Fruit fly (Drosophila melanogaster): ENCODE results near the gene Ahcy.

Gene Ahcy

DNA sequence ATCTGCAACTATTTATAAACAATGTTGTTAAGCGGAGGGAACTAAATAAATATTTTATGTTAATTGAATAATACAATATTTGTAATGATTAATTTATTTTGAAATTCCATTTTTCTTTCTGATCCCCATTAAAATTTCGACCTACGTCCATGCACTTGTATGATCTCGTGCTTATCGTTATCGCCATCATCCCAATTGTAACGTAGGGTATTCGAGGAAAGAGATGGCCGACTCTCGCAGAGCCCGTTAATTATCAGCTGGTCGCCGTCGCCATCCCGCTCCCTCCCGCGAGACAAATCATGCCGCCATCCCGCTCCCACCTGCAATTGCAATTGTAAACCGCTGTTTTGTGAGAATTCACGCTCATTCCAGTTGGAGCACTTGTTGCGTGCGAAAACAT, 3.1 kb downstream of the Ahcy start, which contains the start of gene CG11655 (continued):
- no peak for TF ChIP-seq nerfin-2 (GFP tag; IDR thresholded peaks at IDR 0.05; ENCODE audit: partially characterized antibody)
- no peak for TF ChIP-seq pnt (GFP tag; optimal IDR thresholded peaks at IDR 0.05)
- TF ChIP-seq Drgx (GFP tag; IDR thresholded peaks at IDR 0.05), result peak; percentile 12; the same call in 1 of the 2 replicates
- no peak for TF ChIP-seq ato (GFP tag; IDR thresholded peaks at IDR 0.05; ENCODE audit: partially characterized antibody)
- TF ChIP-seq CG4707 (GFP tag; optimal IDR thresholded peaks at IDR 0.05), result no peak
- TF ChIP-seq CG16813 (GFP tag; IDR thresholded peaks at IDR 0.05; ENCODE audit: partially characterized antibody), result no peak
- no peak for TF ChIP-seq p53 (GFP tag; optimal IDR thresholded peaks at IDR 0.05)
- no peak for TF ChIP-seq sr (GFP tag; IDR thresholded peaks at IDR 0.05)
- no peak for TF ChIP-seq D19A (tag; optimal IDR thresholded peaks at IDR 0.05)
- peak; percentile 41; the same call in 1 of the 2 replicates for TF ChIP-seq sisA (GFP tag; IDR thresholded peaks at IDR 0.05)
- no peak for TF ChIP-seq CG6272 (GFP tag; IDR thresholded peaks at IDR 0.05)
- no peak for TF ChIP-seq yki (optimal IDR thresholded peaks at IDR 0.05)
- TF ChIP-seq psq (GFP tag; optimal IDR thresholded peaks at IDR 0.05), result no peak
- TF ChIP-seq shn (GFP tag; optimal IDR thresholded peaks at IDR 0.05), result no peak
- no peak for TF ChIP-seq CG14860 (GFP tag; IDR thresholded peaks at IDR 0.05; ENCODE audit: partially characterized antibody)
- no peak for TF ChIP-seq Camta (GFP tag; optimal IDR thresholded peaks at IDR 0.05)
- no peak for TF ChIP-seq pita (GFP tag; optimal IDR thresholded peaks at IDR 0.05)
- peak; percentile 9 for TF ChIP-seq dm (GFP tag; optimal IDR thresholded peaks at IDR 0.05)
- no peak for TF ChIP-seq Hmr (GFP tag; optimal IDR thresholded peaks at IDR 0.05)
- no peak for TF ChIP-seq aop (GFP tag; IDR thresholded peaks at IDR 0.05)
- TF ChIP-seq CG4282 (GFP tag; optimal IDR thresholded peaks at IDR 0.05), result no peak
- no peak for TF ChIP-seq Asciz (GFP tag; optimal IDR thresholded peaks at IDR 0.05)
- TF ChIP-seq cg (GFP tag; optimal IDR thresholded peaks at IDR 0.05), result no peak
- TF ChIP-seq Sox100B (GFP tag; optimal IDR thresholded peaks at IDR 0.05), result no peak
- TF ChIP-seq CG9817 (tag; optimal IDR thresholded peaks at IDR 0.05), result peak; percentile 6
- TF ChIP-seq CG2202 (tag; optimal IDR thresholded peaks at IDR 0.05), result no peak
- peak; percentile 24 for TF ChIP-seq sug (tag; optimal IDR thresholded peaks at IDR 0.05)
- no peak for TF ChIP-seq NC2β (GFP tag; optimal IDR thresholded peaks at IDR 0.05)
- TF ChIP-seq CG3281 (GFP tag; optimal IDR thresholded peaks at IDR 0.05), result no peak
- peak; percentile 24 for TF ChIP-seq CG14710 (tag; optimal IDR thresholded peaks at IDR 0.05)
- TF ChIP-seq bigmax (GFP tag; optimal IDR thresholded peaks at IDR 0.05), result no peak
- TF ChIP-seq CG14667 (GFP tag; IDR thresholded peaks at IDR 0.05), result no peak
- no peak for TF ChIP-seq gce (GFP tag; IDR thresholded peaks at IDR 0.05)
- TF ChIP-seq Fer3 (tag; optimal IDR thresholded peaks at IDR 0.05), result peak; percentile 25
- TF ChIP-seq CG18011 (GFP tag; optimal IDR thresholded peaks at IDR 0.05), result no peak
- no peak for TF ChIP-seq hb (GFP tag; IDR thresholded peaks at IDR 0.05; ENCODE audit: partially characterized antibody)
- no peak for TF ChIP-seq CG13123 (GFP tag; optimal IDR thresholded peaks at IDR 0.05)
- no peak for TF ChIP-seq H2.0 (GFP tag; IDR thresholded peaks at IDR 0.05)
- TF ChIP-seq Nf-YB (GFP tag; optimal IDR thresholded peaks at IDR 0.05), result peak; percentile 26
- TF ChIP-seq CkIIα-i1 (GFP tag; IDR thresholded peaks at IDR 0.05), result no peak
- TF ChIP-seq Sry-β (GFP tag; optimal IDR thresholded peaks at IDR 0.05), result no peak
- TF ChIP-seq CG2129 (GFP tag; IDR thresholded peaks at IDR 0.05; ENCODE audit: partially characterized antibody), result no peak
- TF ChIP-seq Neu2 (GFP tag; optimal IDR thresholded peaks at IDR 0.05; ENCODE audit: borderline replicate concordance), result no peak
- no peak for TF ChIP-seq CG30431 (GFP tag; optimal IDR thresholded peaks at IDR 0.05)
- no peak for TF ChIP-seq CG2199 (GFP tag; IDR thresholded peaks at IDR 0.05)
- TF ChIP-seq CrebB (tag; optimal IDR thresholded peaks at IDR 0.05), result no peak
- no peak; the same call in 1 of the 2 replicates for TF ChIP-seq lmd (GFP tag; IDR thresholded peaks at IDR 0.05)
- TF ChIP-seq lilli (GFP tag; optimal IDR thresholded peaks at IDR 0.05), result peak; percentile 33
- peak; percentile 13 for TF ChIP-seq CG13424 (tag; optimal IDR thresholded peaks at IDR 0.05)
- no peak for TF ChIP-seq CG18764 (GFP tag; optimal IDR thresholded peaks at IDR 0.05)
- no peak for TF ChIP-seq Ravus (GFP tag; IDR thresholded peaks at IDR 0.05)
- no peak for TF ChIP-seq schlank (tag; optimal IDR thresholded peaks at IDR 0.05)
